Fruit fly (Drosophila melanogaster) whole organism, embryonic: Measurements from ENCODE around the gene Tip60.
A peak's percentile ranks its signal among the peaks of the same experiment; 100 is the strongest.

Experiments used
- Abd-B ChIP-seq: fragments of 200-800 bp; sonication (Bioruptor generic); optimal IDR thresholded peaks from 2 replicates; lab custom pipeline; 2018; ENCODE audit warnings: missing biosample characterization, mild to moderate bottlenecking, missing genetic modification characterization, moderate library complexity
- Awh ChIP-seq: fragments of 200-800 bp; sonication (Bioruptor generic); IDR thresholded peaks from 2 replicates; pipeline ENCODE4, ENCODE4 v1.3.6; 2022; ENCODE audit warnings: missing biosample characterization, missing genetic modification characterization
- B-H2 ChIP-seq: fragments of 200-800 bp; sonication (Bioruptor generic); optimal IDR thresholded peaks from 2 replicates; lab custom pipeline; 2018; ENCODE audit warnings: missing biosample characterization, mild to moderate bottlenecking, missing genetic modification characterization
- C15 ChIP-seq: fragments of 200-800 bp; sonication (Bioruptor generic); IDR thresholded peaks from 3 replicates; pipeline ENCODE4 v1.3.6; 2022; ENCODE audit warnings: missing biosample characterization, missing genetic modification characterization
- CG10147 ChIP-seq: fragments of 200-800 bp; sonication (Bioruptor generic); optimal IDR thresholded peaks from 2 replicates; lab custom pipeline; 2019; ENCODE audit warnings: missing biosample characterization, mild to moderate bottlenecking, missing genetic modification characterization, moderate library complexity
- CG10979 ChIP-seq: fragments of 200-800 bp; sonication (Bioruptor generic); optimal IDR thresholded peaks from 2 replicates; lab custom pipeline; 2018; ENCODE audit warnings: missing biosample characterization, mild to moderate bottlenecking, missing genetic modification characterization, moderate library complexity
- CG12299 ChIP-seq: fragments of 200-800 bp; sonication (Bioruptor generic); optimal IDR thresholded peaks from 2 replicates; lab custom pipeline; 2018; ENCODE audit warnings: missing biosample characterization, mild to moderate bottlenecking, missing genetic modification characterization
- CG1233 ChIP-seq: fragments of 200-800 bp; sonication (Bioruptor generic); optimal IDR thresholded peaks from 4 replicates; lab custom pipeline; 2018; ENCODE audit warnings: missing biosample characterization, mild to moderate bottlenecking, missing genetic modification characterization
- CG14710 ChIP-seq: fragments of 200-800 bp; sonication (Bioruptor generic); optimal IDR thresholded peaks from 3 replicates; lab custom pipeline; 2019; ENCODE audit warnings: missing biosample characterization, mild to moderate bottlenecking, missing genetic modification characterization, moderate library complexity
- CG15269 ChIP-seq: fragments of 200-800 bp; sonication (Bioruptor generic); optimal IDR thresholded peaks from 2 replicates; lab custom pipeline; 2018; ENCODE audit warnings: missing biosample characterization, mild to moderate bottlenecking, missing genetic modification characterization, moderate library complexity
- CG1529 ChIP-seq: fragments of 200-800 bp; sonication (Bioruptor generic); optimal IDR thresholded peaks from 3 replicates; lab custom pipeline; 2018; ENCODE audit warnings: missing biosample characterization, missing genetic modification characterization
- CG16779 ChIP-seq: fragments of 200-800 bp; sonication (Bioruptor generic); IDR thresholded peaks from 2 replicates; pipeline ENCODE4 v1.3.6; 2022; ENCODE audit warnings: missing biosample characterization, missing genetic modification characterization
- CG18619 ChIP-seq: fragments of 200-800 bp; sonication (Bioruptor generic); optimal IDR thresholded peaks from 3 replicates; lab custom pipeline; 2017; ENCODE audit warnings: missing biosample characterization, mild to moderate bottlenecking, missing genetic modification characterization
- CG18764 ChIP-seq: fragments of 200-800 bp; sonication (Bioruptor generic); optimal IDR thresholded peaks from 3 replicates; lab custom pipeline; 2016; ENCODE audit warnings: missing biosample characterization, missing genetic modification characterization
- CG30020 ChIP-seq: fragments of 200-800 bp; optimal IDR thresholded peaks from 2 replicates; lab custom pipeline; 2019; ENCODE audit warnings: missing biosample characterization, mild to moderate bottlenecking, missing genetic modification characterization, moderate library complexity
- CG30403 ChIP-seq: fragments of 200-800 bp; sonication (Bioruptor generic); optimal IDR thresholded peaks from 3 replicates; lab custom pipeline; 2016; ENCODE audit warnings: missing biosample characterization, missing genetic modification characterization
- CG33213 ChIP-seq: fragments of 200-800 bp; sonication (Bioruptor generic); optimal IDR thresholded peaks from 3 replicates; lab custom pipeline; 2016; ENCODE audit warnings: missing biosample characterization, missing genetic modification characterization
- CG4360 ChIP-seq: fragments of 200-800 bp; sonication (Bioruptor generic); IDR thresholded peaks from 2 replicates; pipeline ENCODE4 v1.3.6; 2022; ENCODE audit warnings: missing biosample characterization, missing genetic modification characterization
- CG43689 ChIP-seq: fragments of 200-800 bp; sonication (Bioruptor generic); IDR thresholded peaks from 2 replicates; pipeline ENCODE4 v1.3.6; 2022; ENCODE audit warnings: missing biosample characterization, missing genetic modification characterization
- CG6689 ChIP-seq: fragments of 200-800 bp; sonication (Bioruptor generic); IDR thresholded peaks from 2 replicates; pipeline ENCODE4 v1.3.6; 2022; ENCODE audit warnings: missing biosample characterization, missing genetic modification characterization
- CG7963 ChIP-seq: fragments of 200-800 bp; sonication (Bioruptor generic); IDR thresholded peaks from 3 replicates; pipeline ENCODE4 v1.3.6; 2022; ENCODE audit warnings: missing biosample characterization, missing genetic modification characterization; ENCODE audit not compliant: partially characterized antibody
- CG8089 ChIP-seq: fragments of 200-800 bp; sonication (Bioruptor generic); optimal IDR thresholded peaks from 3 replicates; lab custom pipeline; 2016; ENCODE audit warnings: missing biosample characterization, missing genetic modification characterization
- CG8924 ChIP-seq: fragments of 200-800 bp; optimal IDR thresholded peaks from 3 replicates; lab custom pipeline; 2019; ENCODE audit warnings: missing biosample characterization, mild to moderate bottlenecking, missing genetic modification characterization, moderate library complexity
- CG9215 ChIP-seq: fragments of 200-800 bp; sonication (Bioruptor generic); IDR thresholded peaks from 2 replicates; pipeline ENCODE4 v1.3.6; 2022; ENCODE audit warnings: missing biosample characterization, missing genetic modification characterization
- CG9876 ChIP-seq: fragments of 200-800 bp; sonication (Bioruptor generic); optimal IDR thresholded peaks from 2 replicates; lab custom pipeline; 2016; ENCODE audit warnings: missing biosample characterization, missing genetic modification characterization
- Chrac-16 ChIP-seq: fragments of 200-800 bp; sonication (Bioruptor generic); optimal IDR thresholded peaks from 3 replicates; lab custom pipeline; 2016; ENCODE audit warnings: missing biosample characterization, missing genetic modification characterization
- D19A ChIP-seq: fragments of 200-800 bp; optimal IDR thresholded peaks from 3 replicates; lab custom pipeline; 2019; ENCODE audit warnings: missing biosample characterization, mild to moderate bottlenecking, missing genetic modification characterization, moderate library complexity
- Dll ChIP-seq: fragments of 200-800 bp; sonication (Bioruptor generic); IDR thresholded peaks from 4 replicates; pipeline ENCODE4 v1.3.6; 2022; ENCODE audit warnings: missing biosample characterization, missing genetic modification characterization; ENCODE audit not compliant: partially characterized antibody
- Drgx ChIP-seq: fragments of 200-800 bp; sonication (Bioruptor generic); IDR thresholded peaks from 2 replicates; pipeline ENCODE4 v1.3.6; 2022; ENCODE audit warnings: missing biosample characterization, missing genetic modification characterization
- Hand ChIP-seq: fragments of 200-800 bp; sonication (Bioruptor generic); optimal IDR thresholded peaks from 2 replicates; lab custom pipeline; 2017; ENCODE audit warnings: mild to moderate bottlenecking, missing biosample characterization, missing genetic modification reagents, missing genetic modification characterization
- HmgD ChIP-seq: fragments of 200-800 bp; sonication (Bioruptor generic); optimal IDR thresholded peaks from 3 replicates; lab custom pipeline; 2016; ENCODE audit warnings: missing biosample characterization, missing genetic modification characterization
- Hr3 ChIP-seq: fragments of 200-800 bp; sonication (Bioruptor generic); optimal IDR thresholded peaks from 3 replicates; lab custom pipeline; 2016; ENCODE audit warnings: missing biosample characterization, missing genetic modification characterization
- NC2β ChIP-seq: fragments of 200-800 bp; sonication (Bioruptor generic); optimal IDR thresholded peaks from 2 replicates; lab custom pipeline; 2016; ENCODE audit warnings: missing biosample characterization, missing genetic modification characterization
- Nf-YB ChIP-seq: fragments of 200-800 bp; sonication (Bioruptor generic); optimal IDR thresholded peaks from 3 replicates; lab custom pipeline; 2019; ENCODE audit warnings: missing biosample characterization, mild to moderate bottlenecking, missing genetic modification characterization, moderate library complexity
- Rfx ChIP-seq: fragments of 200-800 bp; sonication (Bioruptor generic); IDR thresholded peaks from 2 replicates; pipeline ENCODE4 v1.3.6; 2022; ENCODE audit warnings: missing biosample characterization, missing genetic modification characterization
- al ChIP-seq: fragments of 200-800 bp; sonication (Bioruptor generic); IDR thresholded peaks from 2 replicates; pipeline ENCODE4 v1.3.6; 2022; ENCODE audit warnings: missing biosample characterization, missing genetic modification characterization
- ara ChIP-seq: fragments of 200-800 bp; sonication (Bioruptor generic); IDR thresholded peaks from 2 replicates; pipeline ENCODE4 v1.3.6; 2022; ENCODE audit warnings: missing biosample characterization, missing genetic modification characterization
- da ChIP-seq: fragments of 200-800 bp; sonication (Bioruptor generic); optimal IDR thresholded peaks from 2 replicates; lab custom pipeline; 2016; ENCODE audit warnings: missing biosample characterization, missing genetic modification characterization
- dan ChIP-seq: fragments of 200-800 bp; sonication (Bioruptor generic); IDR thresholded peaks from 2 replicates; pipeline ENCODE4 v1.3.6; 2022; ENCODE audit warnings: missing biosample characterization, missing genetic modification characterization
- exex ChIP-seq: fragments of 200-800 bp; sonication (Bioruptor generic); optimal IDR thresholded peaks from 4 replicates; lab custom pipeline; 2018; ENCODE audit warnings: missing biosample characterization, mild to moderate bottlenecking, missing genetic modification characterization, moderate library complexity
- gcm ChIP-seq: fragments of 200-800 bp; sonication (Bioruptor generic); optimal IDR thresholded peaks from 2 replicates; lab custom pipeline; 2019; ENCODE audit warnings: missing biosample characterization, mild to moderate bottlenecking, missing genetic modification characterization, moderate library complexity
- gem ChIP-seq: fragments of 200-800 bp; sonication (Bioruptor generic); optimal IDR thresholded peaks from 2 replicates; lab custom pipeline; 2019; ENCODE audit warnings: missing biosample characterization, mild to moderate bottlenecking, missing genetic modification characterization, moderate library complexity
- insv ChIP-seq, 2 experiments: fragments of 200-800 bp; sonication (Bioruptor generic); optimal IDR thresholded peaks; 3 replicates each; lab custom pipeline; 2016 to 2018; ENCODE audit warnings: missing biosample characterization in 2 of 2, missing genetic modification characterization in 2 of 2
- odd ChIP-seq: fragments of 200-800 bp; sonication (Bioruptor generic); optimal IDR thresholded peaks from 2 replicates; lab custom pipeline; 2017; ENCODE audit warnings: missing biosample characterization, mild to moderate bottlenecking, missing genetic modification characterization
- org-1 ChIP-seq: fragments of 200-800 bp; sonication (Bioruptor generic); optimal IDR thresholded peaks from 2 replicates; lab custom pipeline; 2017; ENCODE audit warnings: missing biosample characterization, missing genetic modification characterization
- pb ChIP-seq: fragments of 200-800 bp; sonication (Bioruptor generic); optimal IDR thresholded peaks from 3 replicates; lab custom pipeline; 2016; ENCODE audit warnings: missing biosample characterization, missing genetic modification characterization
- prd ChIP-seq, 3 experiments: fragments of >200 bp in 2 of 3; fragments of 200-800 bp in 1 of 3; sonication (Bioruptor generic) in 1 of 3; optimal IDR thresholded peaks in 2 of 3; IDR thresholded peaks in 1 of 3; 2 replicates in 2 of 3; 3 replicates in 1 of 3; pipeline versions ENCODE4 v1.3.6 to Lab custom; 2017 to 2022; ENCODE audit warnings: missing biosample characterization in 1 of 3, missing genetic modification characterization in 1 of 3
- ro ChIP-seq: fragments of 200-800 bp; sonication (Bioruptor generic); IDR thresholded peaks from 2 replicates; pipeline ENCODE4 v1.3.6; 2022; ENCODE audit warnings: missing biosample characterization, missing genetic modification characterization
- sd ChIP-seq: fragments of 200-800 bp; sonication (Bioruptor generic); optimal IDR thresholded peaks from 3 replicates; lab custom pipeline; 2018; ENCODE audit warnings: missing biosample characterization, mild to moderate bottlenecking, missing genetic modification characterization, moderate library complexity
- seq ChIP-seq: fragments of 200-800 bp; sonication (Bioruptor generic); IDR thresholded peaks from 2 replicates; pipeline ENCODE4 v1.3.6; 2022; ENCODE audit warnings: missing biosample characterization, missing genetic modification characterization
- vnd ChIP-seq: fragments of 200-800 bp; sonication (Bioruptor generic); IDR thresholded peaks from 3 replicates; pipeline ENCODE4 v1.3.6; 2022; ENCODE audit warnings: missing biosample characterization, missing genetic modification characterization; ENCODE audit not compliant: partially characterized antibody

The Tip60 gene

dm6 chrX:4106756-4107155, 10.5 kb downstream of the Tip60 start (continued):
- peak; percentile 33 for TF ChIP-seq Chrac-16
- TF ChIP-seq Abd-B: peak; percentile 5
- no peak for TF ChIP-seq Rfx
- peak; percentile 34 for TF ChIP-seq CG30403 (GFP tag; lab: Kevin White, UChicago)
- peak; percentile 1 for TF ChIP-seq CG1529
- TF ChIP-seq Drgx (GFP tag; lab: Robert Waterston, UW): peak; percentile 67
- no peak for TF ChIP-seq al
- no peak for TF ChIP-seq dan
- TF ChIP-seq NC2β (GFP tag; lab: Kevin White, UChicago): no peak
- TF ChIP-seq gcm (GFP tag; lab: Kevin White, UChicago): no peak
- TF ChIP-seq CG8924 (tag; lab: Kevin White, UChicago): peak; percentile 44
- no peak for TF ChIP-seq Hr3 (GFP tag; lab: Kevin White, UChicago)
- no peak for TF ChIP-seq CG43689 (GFP tag; lab: Robert Waterston, UW)
- no peak for TF ChIP-seq CG18764
- no peak for TF ChIP-seq CG9876
- TF ChIP-seq CG14710 (tag; lab: Kevin White, UChicago): peak; percentile 43
- peak; percentile 2 for TF ChIP-seq Nf-YB (GFP tag; lab: Kevin White, UChicago)
- TF ChIP-seq gem: peak; percentile 57
- TF ChIP-seq CG7963: no peak
- no peak for TF ChIP-seq insv (GFP tag; optimal IDR thresholded peaks at IDR 0.05; lab: Kevin White, UChicago)
- no peak for TF ChIP-seq vnd (GFP tag; lab: Robert Waterston, UW)
- no peak for TF ChIP-seq da (GFP tag; lab: Kevin White, UChicago)
- no peak for TF ChIP-seq prd (optimal IDR thresholded peaks at IDR 0.05; lab: Kevin White, UChicago)
- peak; percentile 33; the same call in 1 of the 3 replicates for TF ChIP-seq prd (GFP tag; IDR thresholded peaks at IDR 0.05; lab: Robert Waterston, UW)
- TF ChIP-seq CG16779 (GFP tag; lab: Robert Waterston, UW): no peak
- TF ChIP-seq Hand (GFP tag; lab: Kevin White, UChicago): no peak
- TF ChIP-seq sd (tag; lab: Kevin White, UChicago): no peak
- no peak for TF ChIP-seq CG30020 (tag; lab: Kevin White, UChicago)
- TF ChIP-seq CG8089 (GFP tag; lab: Kevin White, UChicago): no peak
- TF ChIP-seq HmgD (GFP tag; lab: Kevin White, UChicago): no peak
- peak; percentile 52 for TF ChIP-seq CG6689
- no peak for TF ChIP-seq odd
- 0 out of 2 replicates have a peak, but pooled peaks have one; percentile 13 for TF ChIP-seq CG4360 (GFP tag; lab: Robert Waterston, UW)
- TF ChIP-seq CG10147 (GFP tag; lab: Kevin White, UChicago): no peak
- no peak for TF ChIP-seq pb (GFP tag; lab: Kevin White, UChicago)
- peak; percentile 29 for TF ChIP-seq D19A
- TF ChIP-seq CG18619 (GFP tag; lab: Kevin White, UChicago): peak; percentile 10
- TF ChIP-seq Awh (GFP tag; lab: Robert Waterston, UW): no peak
- peak; percentile 20; the same call in 1 of the 2 replicates for TF ChIP-seq CG9215 (GFP tag; lab: Robert Waterston, UW)
- no peak for TF ChIP-seq Dll (GFP tag; lab: Robert Waterston, UW)
- no peak for TF ChIP-seq B-H2 (GFP tag; lab: Kevin White, UChicago)
- no peak for TF ChIP-seq ara (GFP tag; lab: Robert Waterston, UW)
- TF ChIP-seq CG12299: no peak
- no peak for TF ChIP-seq CG1233 (GFP tag; lab: Kevin White, UChicago)
- no peak for TF ChIP-seq ro (GFP tag; lab: Robert Waterston, UW)
- TF ChIP-seq C15: no peak
- peak; percentile 50 for TF ChIP-seq org-1
- TF ChIP-seq seq (GFP tag; lab: Robert Waterston, UW): no peak
- TF ChIP-seq exex (tag; lab: Kevin White, UChicago): no peak
- TF ChIP-seq CG15269 (tag; lab: Kevin White, UChicago): peak; percentile 30
- TF ChIP-seq CG10979 (tag; lab: Kevin White, UChicago): peak; percentile 60
- no peak for TF ChIP-seq CG33213
